Worm (Caenorhabditis elegans) whole organism, mixed stage, embryonic: ENCODE results near the gene fbxc-47.

Source experiments
- ces-1 ChIP-seq: fragments of 150-350 bp; optimal IDR thresholded peaks from 2 replicates; lab custom pipeline; 2014; ENCODE audit warnings: missing biosample characterization, missing genetic modification reagents, missing genetic modification characterization
- elt-1 ChIP-seq: sonication (generic microtip); optimal IDR thresholded peaks from 2 replicates; lab custom pipeline; 2017; ENCODE audit warnings: missing genetic modification characterization, mild to moderate bottlenecking, missing compliant biosample characterization, antibody characterized with exemption, moderate library complexity, borderline replicate concordance; ENCODE audit not compliant: insufficient read depth
- elt-3 ChIP-seq: fragments of 150-350 bp; optimal IDR thresholded peaks from 2 replicates; lab custom pipeline; 2014; ENCODE audit warnings: missing biosample characterization, missing genetic modification characterization
- ham-2 ChIP-seq: fragments of 200-800 bp; sonication (Bioruptor generic); optimal IDR thresholded peaks from 2 replicates; lab custom pipeline; 2018; ENCODE audit warnings: mild to moderate bottlenecking, missing genetic modification characterization, missing compliant biosample characterization
- lin-13 ChIP-seq: fragments of 150-350 bp; optimal IDR thresholded peaks from 2 replicates; lab custom pipeline; 2014; ENCODE audit warnings: missing biosample characterization, missing genetic modification characterization
- lsy-2 ChIP-seq: fragments of 150-350 bp; optimal IDR thresholded peaks from 2 replicates; lab custom pipeline; 2014; ENCODE audit warnings: missing biosample characterization, missing genetic modification characterization
- nhr-12 ChIP-seq: fragments of 150-350 bp; optimal IDR thresholded peaks from 2 replicates; lab custom pipeline; 2014; ENCODE audit warnings: missing biosample characterization, missing genetic modification characterization
- nhr-2 ChIP-seq: fragments of 150-350 bp; optimal IDR thresholded peaks from 2 replicates; lab custom pipeline; 2014; ENCODE audit warnings: missing biosample characterization, missing genetic modification characterization
- unc-39 ChIP-seq: fragments of 150-350 bp; optimal IDR thresholded peaks from 2 replicates; lab custom pipeline; 2014; ENCODE audit warnings: missing biosample characterization, missing genetic modification characterization
- ztf-11 ChIP-seq: fragments of 150-350 bp; optimal IDR thresholded peaks from 2 replicates; lab custom pipeline; 2014; ENCODE audit warnings: missing biosample characterization, missing genetic modification characterization

DNA sequence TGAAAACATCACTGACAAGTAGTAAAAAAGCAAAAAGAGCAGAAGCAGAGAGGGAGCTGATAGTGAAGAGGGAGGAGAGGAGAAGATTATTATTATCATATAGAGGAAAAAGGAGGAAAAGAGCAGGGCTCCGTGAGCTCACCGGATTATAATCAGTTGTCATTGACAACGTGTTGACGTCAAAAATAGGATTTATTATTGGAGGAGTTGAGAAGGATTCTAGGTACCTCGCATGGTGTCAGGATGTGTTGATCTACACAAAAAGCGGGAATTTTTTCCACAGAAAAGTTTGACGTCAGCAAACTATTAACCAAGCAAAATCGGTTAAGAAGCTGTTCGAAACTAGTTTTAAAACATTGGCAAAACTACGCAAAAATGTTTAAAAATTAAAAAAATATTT lies 31.2 kb upstream of the fbxc-47 start:
- no peak for TF ChIP-seq ham-2 (GFP tag; lab: Kevin White, UChicago)
- no peak for TF ChIP-seq lin-13
- no peak for TF ChIP-seq ztf-11
- no peak for TF ChIP-seq elt-3 (tag; lab: Kevin White, UChicago)
- no peak for TF ChIP-seq elt-1 (tag; lab: Kevin White, UChicago)
- no peak for TF ChIP-seq nhr-12 (tag; lab: Kevin White, UChicago)
- no peak for TF ChIP-seq nhr-2 (tag; lab: Kevin White, UChicago)
- TF ChIP-seq unc-39 (tag; lab: Kevin White, UChicago), result no peak
- TF ChIP-seq lsy-2 (tag; lab: Kevin White, UChicago), result no peak
- no peak for TF ChIP-seq ces-1 (GFP tag; lab: Kevin White, UChicago)
